Worm (Caenorhabditis elegans) whole organism, L2 larva: ENCODE data around the gene C18D4.4.

Experiments
- C34F6.9 ChIP-seq: fragments of 150-350 bp; optimal IDR thresholded peaks from 2 replicates; lab custom pipeline; 2014; ENCODE audit warnings: missing biosample characterization, missing genetic modification characterization
- aly-2 ChIP-seq: fragments of 150-350 bp; optimal IDR thresholded peaks from 2 replicates; lab custom pipeline; 2014; ENCODE audit warnings: missing biosample characterization, missing genetic modification characterization
- ama-1 ChIP-seq: fragments of 150-350 bp; optimal IDR thresholded peaks from 2 replicates; lab custom pipeline; 2018; ENCODE audit warnings: inconsistent platforms
- blmp-1 ChIP-seq: sonication (generic microtip); optimal IDR thresholded peaks from 2 replicates; lab custom pipeline; 2017; ENCODE audit warnings: missing genetic modification characterization, mild to moderate bottlenecking, missing compliant biosample characterization, antibody characterized with exemption, moderate library complexity; ENCODE audit not compliant: insufficient read depth
- ceh-82 ChIP-seq: fragments of 150-350 bp; optimal IDR thresholded peaks from 2 replicates; lab custom pipeline; 2014; ENCODE audit warnings: missing biosample characterization, missing genetic modification characterization
- crh-2 ChIP-seq: sonication (generic microtip); optimal IDR thresholded peaks from 2 replicates; lab custom pipeline; 2017; ENCODE audit warnings: missing biosample characterization, missing genetic modification characterization
- dmd-4 ChIP-seq: sonication (generic microtip); optimal IDR thresholded peaks from 2 replicates; lab custom pipeline; 2017; ENCODE audit warnings: missing biosample characterization, missing genetic modification characterization
- egl-27 ChIP-seq: sonication (generic microtip); optimal IDR thresholded peaks from 3 replicates; lab custom pipeline; 2017; ENCODE audit warnings: missing biosample characterization, missing genetic modification reagents, missing genetic modification characterization
- elt-1 ChIP-seq: fragments of 150-350 bp; optimal IDR thresholded peaks from 2 replicates; lab custom pipeline; 2014; ENCODE audit warnings: missing biosample characterization, missing genetic modification characterization
- elt-3 ChIP-seq: sonication (generic microtip); optimal IDR thresholded peaks from 2 replicates; lab custom pipeline; 2017; ENCODE audit warnings: missing biosample characterization, missing genetic modification characterization
- fos-1 ChIP-seq: fragments of 150-350 bp; optimal IDR thresholded peaks from 2 replicates; lab custom pipeline; 2014; ENCODE audit warnings: missing biosample characterization, missing genetic modification characterization
- gmeb-1 ChIP-seq: fragments of 150-350 bp; optimal IDR thresholded peaks from 2 replicates; lab custom pipeline; 2014; ENCODE audit warnings: missing biosample characterization, missing genetic modification characterization
- lin-11 ChIP-seq: fragments of 150-350 bp; sonication (generic microtip); optimal IDR thresholded peaks from 2 replicates; lab custom pipeline; 2014; ENCODE audit warnings: missing biosample characterization, missing genetic modification characterization, inconsistent platforms, mixed read lengths
- lin-13 ChIP-seq: fragments of 150-350 bp; optimal IDR thresholded peaks from 2 replicates; lab custom pipeline; 2014; ENCODE audit warnings: missing biosample characterization, missing genetic modification reagents, missing genetic modification characterization
- lsy-2 ChIP-seq, 2 experiments: fragments of 150-350 bp in 1 of 2; sonication (generic microtip) in 1 of 2; optimal IDR thresholded peaks; 2 replicates each; lab custom pipeline; 2014 to 2017; ENCODE audit warnings: missing biosample characterization in 2 of 2, missing genetic modification characterization in 2 of 2
- mbf-1 ChIP-seq: sonication (generic microtip); optimal IDR thresholded peaks from 2 replicates; lab custom pipeline; 2017; ENCODE audit warnings: missing biosample characterization, missing genetic modification characterization
- mdl-1 ChIP-seq, 2 experiments: fragments of 150-350 bp in 1 of 2; sonication (generic microtip) in 1 of 2; optimal IDR thresholded peaks; 2 replicates each; lab custom pipeline; 2017; ENCODE audit warnings: missing biosample characterization in 2 of 2, missing genetic modification characterization in 2 of 2
- nhr-129 ChIP-seq: fragments of 150-350 bp; optimal IDR thresholded peaks from 2 replicates; lab custom pipeline; 2014; ENCODE audit warnings: missing biosample characterization, missing genetic modification characterization
- nhr-21 ChIP-seq: fragments of 150-350 bp; optimal IDR thresholded peaks from 2 replicates; lab custom pipeline; 2014; ENCODE audit warnings: missing biosample characterization, missing genetic modification characterization
- nhr-23 ChIP-seq: fragments of 150-350 bp; optimal IDR thresholded peaks from 2 replicates; lab custom pipeline; 2014; ENCODE audit warnings: missing biosample characterization, missing genetic modification reagents, missing genetic modification characterization
- peb-1 ChIP-seq: fragments of 150-350 bp; optimal IDR thresholded peaks from 2 replicates; lab custom pipeline; 2014; ENCODE audit warnings: missing biosample characterization, missing genetic modification characterization
- sem-4 ChIP-seq: fragments of 150-350 bp; optimal IDR thresholded peaks from 2 replicates; lab custom pipeline; 2014; ENCODE audit warnings: missing biosample characterization, missing genetic modification reagents, missing genetic modification characterization
- sma-3 ChIP-seq: sonication (generic microtip); optimal IDR thresholded peaks from 2 replicates; lab custom pipeline; 2016; ENCODE audit warnings: missing genetic modification reagents, missing genetic modification characterization, missing compliant biosample characterization
- sma-9 ChIP-seq, 2 experiments: fragments of 150-350 bp in 1 of 2; sonication (generic microtip) in 1 of 2; optimal IDR thresholded peaks; 2 replicates each; lab custom pipeline; 2014 to 2016; ENCODE audit warnings: missing genetic modification characterization in 2 of 2, mild to moderate bottlenecking in 1 of 2, missing biosample characterization in 1 of 2, missing compliant biosample characterization in 1 of 2, missing genetic modification reagents in 1 of 2, moderate library complexity in 1 of 2
- snpc-4 ChIP-seq: fragments of 150-350 bp; optimal IDR thresholded peaks from 2 replicates; lab custom pipeline; 2014; ENCODE audit warnings: missing biosample characterization, missing genetic modification characterization
- unc-39 ChIP-seq: fragments of 150-350 bp; optimal IDR thresholded peaks from 2 replicates; lab custom pipeline; 2014; ENCODE audit warnings: missing biosample characterization, missing genetic modification characterization
- unc-55 ChIP-seq: fragments of 150-350 bp; sonication (generic microtip); optimal IDR thresholded peaks from 3 replicates; lab custom pipeline; 2014; ENCODE audit warnings: missing biosample characterization, missing genetic modification reagents, missing genetic modification characterization
- zag-1 ChIP-seq: fragments of 150-350 bp; optimal IDR thresholded peaks from 2 replicates; lab custom pipeline; 2014; ENCODE audit warnings: missing biosample characterization, missing genetic modification characterization
- ztf-1 ChIP-seq: fragments of 200-800 bp; sonication (Bioruptor generic); conservative IDR thresholded peaks from 2 replicates; pipeline ENCODE4 v1.3.6; 2022; ENCODE audit warnings: missing genetic modification characterization, missing compliant biosample characterization
- ztf-11 ChIP-seq: sonication (generic microtip); optimal IDR thresholded peaks from 2 replicates; lab custom pipeline; 2017; ENCODE audit warnings: missing biosample characterization, missing genetic modification characterization
- ztf-4 ChIP-seq: fragments of 150-350 bp; optimal IDR thresholded peaks from 2 replicates; lab custom pipeline; 2014; ENCODE audit warnings: missing biosample characterization, missing genetic modification characterization

Gene C18D4.4

DNA sequence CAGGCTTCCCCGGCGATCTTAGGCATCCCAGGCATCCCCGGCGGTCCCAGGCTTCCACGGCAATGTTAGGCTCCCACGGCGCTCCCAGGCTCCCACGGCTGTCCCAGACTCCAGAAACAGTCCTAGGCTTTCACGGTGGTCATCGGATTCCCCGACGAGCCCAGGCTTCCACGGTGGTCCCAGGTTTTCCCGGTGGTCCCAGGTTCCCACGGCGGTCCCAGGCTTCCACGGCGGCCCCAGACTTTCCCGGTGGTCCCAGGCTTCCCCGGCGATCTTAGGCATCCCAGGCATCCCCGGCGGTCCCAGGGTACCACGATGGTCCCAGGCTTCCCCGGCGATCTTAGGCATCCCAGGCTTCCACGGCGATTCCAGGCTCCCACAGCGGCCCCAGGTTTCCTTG lies 17.3 kb upstream of the C18D4.4 start:
- no peak for TF ChIP-seq zag-1 (tag; lab: Kevin White, UChicago)
- TF ChIP-seq ztf-11 (tag; lab: Kevin White, UChicago) = no peak
- TF ChIP-seq lin-13 (GFP tag; lab: Kevin White, UChicago) = no peak
- no peak for TF ChIP-seq snpc-4 (tag; lab: Kevin White, UChicago)

DNA sequence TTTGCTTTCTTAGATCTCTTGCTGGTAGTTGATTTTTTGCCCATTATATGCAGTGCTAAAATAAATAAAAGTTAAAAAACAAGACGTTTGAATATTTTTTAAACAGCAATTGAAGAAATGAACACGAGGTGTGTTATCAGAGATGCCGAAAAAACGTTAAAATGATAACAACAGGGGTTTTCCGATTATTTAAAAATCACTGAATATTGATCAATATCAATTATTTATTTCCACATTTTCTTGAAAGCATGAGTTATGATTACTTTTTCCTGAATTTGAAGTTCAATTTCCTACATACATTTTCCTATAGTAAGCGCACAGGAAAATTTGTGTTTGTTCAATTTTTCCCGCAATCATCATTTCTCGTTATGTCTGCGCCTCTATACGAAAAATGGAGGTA lies 15.6 kb upstream of the C18D4.4 start:
- no peak for TF ChIP-seq elt-1 (tag; lab: Kevin White, UChicago)
- no peak for TF ChIP-seq ztf-1 (GFP tag; lab: Robert Waterston, UW)
- no peak for TF ChIP-seq peb-1 (tag; lab: Kevin White, UChicago)
- peak; percentile 1 for TF ChIP-seq fos-1 (tag; lab: Kevin White, UChicago)
- TF ChIP-seq dmd-4 (tag; lab: Kevin White, UChicago) = no peak
- no peak for TF ChIP-seq elt-3 (tag; lab: Kevin White, UChicago)
- no peak for TF ChIP-seq nhr-129
- TF ChIP-seq ztf-11 (tag; lab: Kevin White, UChicago) = no peak

DNA sequence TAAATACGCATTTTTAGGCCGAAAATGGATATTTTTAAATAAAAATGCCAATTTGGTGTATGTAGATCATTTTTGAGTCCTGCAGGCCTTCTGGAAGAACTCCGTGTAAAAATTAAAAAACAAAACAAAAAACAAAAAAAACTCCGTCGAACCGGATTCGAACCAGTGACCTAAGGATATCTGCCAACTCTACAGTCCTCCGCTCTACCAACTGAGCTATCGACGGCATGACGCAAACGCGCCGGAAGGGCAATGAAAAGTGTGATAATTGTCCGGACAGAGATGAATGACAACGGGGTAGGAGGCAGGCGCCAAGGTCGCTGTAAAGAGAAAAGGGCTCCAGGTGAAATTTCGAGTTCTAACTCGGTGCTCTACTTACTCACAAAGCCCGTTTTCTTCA lies 11.0 kb upstream of the C18D4.4 start:
- TF ChIP-seq nhr-129 (no peak), dmd-4 (tag; lab: Kevin White, UChicago) (no peak), nhr-23 (tag; lab: Kevin White, UChicago) (no peak)

DNA sequence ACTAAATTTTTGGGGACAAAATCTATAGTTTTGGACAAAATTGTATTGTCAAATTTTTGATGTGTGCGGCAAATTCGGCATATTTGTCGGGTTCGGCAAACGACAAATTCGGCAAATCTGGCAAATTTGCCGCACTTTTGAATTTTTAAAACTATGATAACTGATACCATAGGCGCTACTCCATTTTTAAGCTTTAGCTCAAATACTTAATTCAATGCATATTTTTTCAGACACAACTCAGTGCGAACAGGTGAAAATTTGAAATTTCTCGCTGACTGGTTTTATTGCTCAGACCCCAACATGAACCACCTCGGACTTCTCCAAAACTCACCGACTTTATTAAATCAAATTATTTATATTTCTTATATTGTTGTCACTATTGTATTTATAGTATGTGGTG lies 9.0 kb upstream of the C18D4.4 start, which contains the start of gene srz-25:
TSS of gene srz-25 (plus strand) at position 301 of the 400 bp plus-strand sequence.
- TF ChIP-seq snpc-4 (tag; lab: Kevin White, UChicago) (no peak), unc-39 (tag; lab: Kevin White, UChicago) (no peak), ceh-82 (no peak), peb-1 (tag; lab: Kevin White, UChicago) (no peak), C34F6.9 (tag; lab: Kevin White, UChicago) (no peak), nhr-21 (tag; lab: Kevin White, UChicago) (no peak), sma-9 (GFP tag; optimal IDR thresholded peaks at IDR 0.05; lab: Kevin White, UChicago) (no peak), sma-9 (tag; optimal IDR thresholded peaks at IDR 0.05; lab: Kevin White, UChicago) (no peak), aly-2 (no peak), ztf-11 (tag; lab: Kevin White, UChicago) (no peak), fos-1 (tag; lab: Kevin White, UChicago) (no peak), mbf-1 (tag; lab: Kevin White, UChicago) (no peak), ztf-4 (tag; lab: Kevin White, UChicago) (no peak), crh-2 (tag; lab: Kevin White, UChicago) (no peak), unc-55 (GFP tag; lab: Kevin White, UChicago) (no peak), blmp-1 (tag; lab: Kevin White, UChicago) (no peak), nhr-23 (tag; lab: Kevin White, UChicago) (no peak), lin-11 (tag; lab: Kevin White, UChicago) (no peak)

DNA sequence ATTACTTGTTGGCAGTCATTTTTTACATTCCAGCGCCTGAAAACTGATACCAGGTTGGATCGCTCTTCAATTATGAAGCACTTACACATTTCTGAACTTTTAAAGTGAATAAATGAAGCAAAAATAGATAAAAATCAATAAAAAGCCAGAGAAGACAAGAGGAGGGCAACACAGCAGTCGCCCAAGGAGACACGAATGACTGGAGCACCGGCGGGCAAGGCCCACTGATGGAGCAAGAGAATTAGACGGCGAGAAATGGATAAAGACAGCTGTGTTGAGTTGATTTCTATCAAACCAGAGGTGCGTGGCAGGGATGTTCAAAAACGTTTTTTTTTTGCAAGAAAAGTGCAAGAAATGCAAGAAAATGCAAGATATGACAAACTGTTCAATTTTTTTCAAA lies 8.0 kb upstream of the C18D4.4 start:
- no peak for TF ChIP-seq sma-3 (GFP tag; lab: Kevin White, UChicago)
- TF ChIP-seq sem-4 (tag; lab: Kevin White, UChicago) = no peak
- TF ChIP-seq ztf-11 (tag; lab: Kevin White, UChicago) = no peak
- TF ChIP-seq egl-27 (tag; lab: Kevin White, UChicago) = no peak
- no peak for TF ChIP-seq elt-1 (tag; lab: Kevin White, UChicago)
- no peak for TF ChIP-seq elt-3 (tag; lab: Kevin White, UChicago)
- no peak for TF ChIP-seq ztf-1 (GFP tag; lab: Robert Waterston, UW)
- no peak for TF ChIP-seq crh-2 (tag; lab: Kevin White, UChicago)
- TF ChIP-seq aly-2 = no peak
- no peak for TF ChIP-seq ama-1 (lab: Kevin White, UChicago)
- no peak for TF ChIP-seq gmeb-1 (tag; lab: Kevin White, UChicago)
- no peak for TF ChIP-seq mdl-1 (tag; optimal IDR thresholded peaks at IDR 0.05; lab: Kevin White, UChicago)
- no peak for TF ChIP-seq lsy-2 (tag; optimal IDR thresholded peaks at IDR 0.05; lab: Kevin White, UChicago)
- TF ChIP-seq, all 48 proteins: peak for 0
